Worm (Caenorhabditis elegans) whole organism, L4 larva: ENCODE measurements around the gene F49E11.7.

Experiments used
- F26F4.8 ChIP-seq: fragments of 200-800 bp; sonication (Bioruptor generic); conservative IDR thresholded peaks from 2 replicates; pipeline ENCODE4 v1.3.6; 2022; ENCODE audit warnings: missing genetic modification characterization, missing compliant biosample characterization
- T20F7.1 ChIP-seq: fragments of 200-800 bp; sonication (Bioruptor generic); optimal IDR thresholded peaks from 2 replicates; lab custom pipeline; 2018; ENCODE audit warnings: mild to moderate bottlenecking, missing genetic modification characterization, missing compliant biosample characterization
- Y105C5A.15 ChIP-seq: fragments of 200-800 bp; sonication (Bioruptor generic); IDR thresholded peaks from 2 replicates; pipeline ENCODE4 v1.3.6; 2022; ENCODE audit warnings: missing genetic modification characterization, missing compliant biosample characterization
- Y5F2A.4 ChIP-seq: fragments of 200-800 bp; sonication (Bioruptor generic); optimal IDR thresholded peaks from 2 replicates; lab custom pipeline; 2018; ENCODE audit warnings: mild to moderate bottlenecking, missing genetic modification characterization, missing compliant biosample characterization
- aha-1 ChIP-seq: fragments of 150-350 bp; peaks from one replicate; lab custom pipeline; 2014; ENCODE audit warnings: missing biosample characterization, missing genetic modification characterization
- ceh-20 ChIP-seq: fragments of 200-800 bp; sonication (Bioruptor generic); IDR thresholded peaks from 2 replicates; pipeline ENCODE4 v1.3.6; 2022; ENCODE audit warnings: missing genetic modification reagents, missing genetic modification characterization, missing compliant biosample characterization
- ceh-62 ChIP-seq: sonication (generic microtip); optimal IDR thresholded peaks from 2 replicates; lab custom pipeline; 2017; ENCODE audit warnings: missing biosample characterization, missing genetic modification characterization
- ces-1 ChIP-seq: fragments of 150-350 bp; sonication (generic microtip); optimal IDR thresholded peaks from 4 replicates; lab custom pipeline; 2014; ENCODE audit warnings: missing biosample characterization, missing genetic modification reagents, missing genetic modification characterization
- daf-12 ChIP-seq: fragments of 150-350 bp; optimal IDR thresholded peaks from 2 replicates; lab custom pipeline; 2014; ENCODE audit warnings: missing biosample characterization, missing genetic modification reagents, missing genetic modification characterization
- dmd-6 ChIP-seq: fragments of 200-800 bp; sonication (Bioruptor generic); IDR thresholded peaks from 2 replicates; pipeline ENCODE4 v1.3.6; 2022; ENCODE audit warnings: missing genetic modification reagents, missing genetic modification characterization, missing compliant biosample characterization
- dmd-9 ChIP-seq: fragments of 200-800 bp; sonication (Bioruptor generic); IDR thresholded peaks from 2 replicates; pipeline ENCODE4 v1.3.6; 2022; ENCODE audit warnings: missing genetic modification reagents, missing genetic modification characterization, missing compliant biosample characterization
- dve-1 ChIP-seq: sonication (generic microtip); optimal IDR thresholded peaks from 2 replicates; lab custom pipeline; 2017; ENCODE audit warnings: antibody characterized with exemption, mild to moderate bottlenecking, missing genetic modification characterization, missing compliant biosample characterization; ENCODE audit not compliant: insufficient read depth
- egl-27 ChIP-seq: sonication (generic microtip); optimal IDR thresholded peaks from 3 replicates; lab custom pipeline; 2017; ENCODE audit warnings: missing biosample characterization, missing genetic modification reagents, missing genetic modification characterization
- fkh-10 ChIP-seq: fragments of 150-350 bp; optimal IDR thresholded peaks from 2 replicates; lab custom pipeline; 2014; ENCODE audit warnings: missing biosample characterization, missing genetic modification reagents, missing genetic modification characterization
- hlh-11 ChIP-seq: fragments of 200-800 bp; sonication (Bioruptor generic); optimal IDR thresholded peaks from 2 replicates; lab custom pipeline; 2018; ENCODE audit warnings: mild to moderate bottlenecking, missing genetic modification characterization, missing compliant biosample characterization
- hlh-30 ChIP-seq: sonication (generic microtip); optimal IDR thresholded peaks from 2 replicates; lab custom pipeline; 2017; ENCODE audit warnings: antibody characterized with exemption, mild to moderate bottlenecking, missing genetic modification characterization, missing compliant biosample characterization; ENCODE audit not compliant: insufficient read depth
- hmg-1.1 ChIP-seq: fragments of 200-800 bp; sonication (Bioruptor generic); IDR thresholded peaks from 2 replicates; pipeline ENCODE4 v1.3.6; 2022; ENCODE audit warnings: missing genetic modification reagents, missing genetic modification characterization, missing compliant biosample characterization
- jun-1 ChIP-seq: fragments of 150-350 bp; optimal IDR thresholded peaks from 2 replicates; lab custom pipeline; 2014; ENCODE audit warnings: missing biosample characterization, missing genetic modification reagents, missing genetic modification characterization
- lim-7 ChIP-seq: fragments of 200-800 bp; sonication (Bioruptor generic); IDR thresholded peaks from 2 replicates; pipeline ENCODE4 v1.3.6; 2022; ENCODE audit warnings: missing genetic modification characterization, missing compliant biosample characterization
- lin-38 ChIP-seq: fragments of 200-800 bp; sonication (Bioruptor generic); IDR thresholded peaks from 2 replicates; pipeline ENCODE4 v1.3.6; 2022; ENCODE audit warnings: missing genetic modification reagents, missing genetic modification characterization, missing compliant biosample characterization
- lin-39 ChIP-seq: fragments of 150-350 bp; optimal IDR thresholded peaks from 2 replicates; lab custom pipeline; 2014; ENCODE audit warnings: missing biosample characterization, missing genetic modification reagents, missing genetic modification characterization
- lsy-2 ChIP-seq, 2 experiments: fragments of 150-350 bp in 1 of 2; sonication (generic microtip) in 1 of 2; optimal IDR thresholded peaks; 2 replicates each; lab custom pipeline; 2014 to 2017; ENCODE audit warnings: missing biosample characterization in 2 of 2, missing genetic modification characterization in 2 of 2
- mdl-1 ChIP-seq, 2 experiments: fragments of 150-350 bp in 1 of 2; sonication (generic microtip) in 1 of 2; optimal IDR thresholded peaks; 2 replicates each; lab custom pipeline; 2014 to 2017; ENCODE audit warnings: missing biosample characterization in 2 of 2, missing genetic modification characterization in 2 of 2
- mxl-2 ChIP-seq: fragments of 200-800 bp; sonication (Bioruptor generic); conservative IDR thresholded peaks from 2 replicates; pipeline ENCODE4 v1.3.6; 2022; ENCODE audit warnings: missing genetic modification reagents, missing genetic modification characterization, missing compliant biosample characterization
- mxl-3 ChIP-seq: fragments of 200-800 bp; sonication (Bioruptor generic); optimal IDR thresholded peaks from 2 replicates; lab custom pipeline; 2018; ENCODE audit warnings: mild to moderate bottlenecking, missing genetic modification characterization, missing compliant biosample characterization
- nhr-28 ChIP-seq: fragments of 150-350 bp; optimal IDR thresholded peaks from 2 replicates; lab custom pipeline; 2014; ENCODE audit warnings: missing biosample characterization, missing genetic modification characterization
- nhr-41 ChIP-seq: fragments of 200-800 bp; sonication (Bioruptor generic); IDR thresholded peaks from 2 replicates; pipeline ENCODE4 v1.3.6; 2022; ENCODE audit warnings: missing genetic modification reagents, missing genetic modification characterization, missing compliant biosample characterization
- nhr-42 ChIP-seq: fragments of 200-800 bp; sonication (Bioruptor generic); IDR thresholded peaks from 2 replicates; pipeline ENCODE4 v1.3.6; 2022; ENCODE audit warnings: missing genetic modification characterization, missing compliant biosample characterization
- nhr-77 ChIP-seq: fragments of 150-350 bp; optimal IDR thresholded peaks from 2 replicates; lab custom pipeline; 2014; ENCODE audit warnings: missing biosample characterization, missing genetic modification characterization
- snpc-4 ChIP-seq: fragments of 150-350 bp; optimal IDR thresholded peaks from 2 replicates; lab custom pipeline; 2014; ENCODE audit warnings: missing biosample characterization, missing genetic modification characterization
- unc-130 ChIP-seq: sonication (generic microtip); optimal IDR thresholded peaks from 2 replicates; lab custom pipeline; 2016; ENCODE audit warnings: missing genetic modification reagents, missing genetic modification characterization, missing compliant biosample characterization
- unc-39 ChIP-seq: sonication (generic microtip); optimal IDR thresholded peaks from 2 replicates; lab custom pipeline; 2017; ENCODE audit warnings: missing biosample characterization, missing genetic modification characterization
- unc-62 ChIP-seq, 3 experiments: fragments of 150-350 bp in 1 of 3; sonication (generic microtip); optimal IDR thresholded peaks in 2 of 3; peaks in 1 of 3; 1 replicate in 1 of 3; 2 replicates in 2 of 3; lab custom pipeline; 2014 to 2017; ENCODE audit warnings: missing biosample characterization in 3 of 3, missing genetic modification characterization in 3 of 3, missing genetic modification reagents in 3 of 3, missing genotype in 1 of 3
- zfp-3 ChIP-seq: fragments of 200-800 bp; sonication (Bioruptor generic); conservative IDR thresholded peaks from 2 replicates; pipeline ENCODE4 v1.3.6; 2022; ENCODE audit warnings: missing genetic modification reagents, missing genetic modification characterization, missing compliant biosample characterization
- zip-11 ChIP-seq: fragments of 200-800 bp; sonication (Bioruptor generic); IDR thresholded peaks from 2 replicates; pipeline ENCODE4 v1.3.6; 2022; ENCODE audit warnings: missing genetic modification characterization, missing compliant biosample characterization
- zip-2 ChIP-seq: fragments of 150-350 bp; optimal IDR thresholded peaks from 2 replicates; lab custom pipeline; 2014; ENCODE audit warnings: missing biosample characterization, missing genetic modification characterization
- ztf-11 ChIP-seq: fragments of 150-350 bp; optimal IDR thresholded peaks from 2 replicates; lab custom pipeline; 2014; ENCODE audit warnings: missing biosample characterization, missing genetic modification characterization

The F49E11.7 gene

ce11 chrIV:13071445-13071844 is 18.8 kb downstream of the F49E11.7 start, which contains the start of gene scl-8:
Gene scl-8, plus strand, starts transcription at chrIV:13071745.
- TF ChIP-seq daf-12 (tag; lab: Kevin White, UChicago) (no peak), aha-1 (tag; lab: Kevin White, UChicago) (peak; percentile 36)

ce11 chrIV:13075625-13076252 is 23.1 kb downstream of the F49E11.7 start:
- no peak for TF ChIP-seq jun-1 (tag; lab: Kevin White, UChicago)
- TF ChIP-seq hlh-30 (tag; lab: Kevin White, UChicago): peak; percentile 25
- TF ChIP-seq fkh-10 (GFP tag; lab: Kevin White, UChicago): no peak
- TF ChIP-seq snpc-4: no peak
- no peak for TF ChIP-seq ztf-11 (tag; lab: Kevin White, UChicago)
- no peak for TF ChIP-seq lim-7
- no peak for TF ChIP-seq dmd-9 (GFP tag; lab: Robert Waterston, UW)
- no peak for TF ChIP-seq Y105C5A.15 (GFP tag; lab: Robert Waterston, UW)
- TF ChIP-seq unc-62 (GFP tag; optimal IDR thresholded peaks at IDR 0.05 in 1 of 2; lab: Kevin White, UChicago): peak in 1 of 2 experiments; percentile 80
- TF ChIP-seq unc-62 (tag; optimal IDR thresholded peaks at IDR 0.05; lab: Kevin White, UChicago): no peak
- TF ChIP-seq dve-1 (tag; lab: Kevin White, UChicago): no peak
- TF ChIP-seq nhr-28 (tag; lab: Kevin White, UChicago): peak; percentile 100
- no peak for TF ChIP-seq T20F7.1 (GFP tag; lab: Kevin White, UChicago)
- TF ChIP-seq hlh-11 (tag; lab: Kevin White, UChicago): peak; percentile 58
- TF ChIP-seq mdl-1 (tag; optimal IDR thresholded peaks at IDR 0.05; lab: Kevin White, UChicago): peak in 1 of 2 experiments; percentile 47
- TF ChIP-seq unc-39 (tag; lab: Kevin White, UChicago): no peak
- no peak for TF ChIP-seq lsy-2 (tag; optimal IDR thresholded peaks at IDR 0.05; lab: Kevin White, UChicago)
- no peak for TF ChIP-seq nhr-41 (GFP tag; lab: Robert Waterston, UW)
- TF ChIP-seq egl-27 (tag; lab: Kevin White, UChicago): no peak
- TF ChIP-seq lin-38 (GFP tag; lab: Robert Waterston, UW): no peak
- TF ChIP-seq ces-1 (GFP tag; lab: Kevin White, UChicago): no peak
- peak; percentile 9 for TF ChIP-seq mxl-3 (GFP tag; lab: Kevin White, UChicago)
- no peak for TF ChIP-seq zip-11 (GFP tag; lab: Robert Waterston, UW)
- no peak for TF ChIP-seq zip-2 (tag; lab: Kevin White, UChicago)
- TF ChIP-seq nhr-77 (tag; lab: Kevin White, UChicago): peak; percentile 62
- TF ChIP-seq mxl-2: no peak
- no peak for TF ChIP-seq nhr-42 (GFP tag; lab: Robert Waterston, UW)
- TF ChIP-seq F26F4.8 (GFP tag; lab: Robert Waterston, UW): no peak
- no peak for TF ChIP-seq lin-39
- no peak for TF ChIP-seq ceh-20 (GFP tag; lab: Robert Waterston, UW)
- no peak for TF ChIP-seq Y5F2A.4 (GFP tag; lab: Kevin White, UChicago)
- 0 out of 2 replicates have a peak, but pooled peaks have one; percentile 9 for TF ChIP-seq dmd-6
- TF ChIP-seq unc-130 (GFP tag; lab: Kevin White, UChicago): no peak
- TF ChIP-seq, all 104 proteins: peak for 8

DNA sequence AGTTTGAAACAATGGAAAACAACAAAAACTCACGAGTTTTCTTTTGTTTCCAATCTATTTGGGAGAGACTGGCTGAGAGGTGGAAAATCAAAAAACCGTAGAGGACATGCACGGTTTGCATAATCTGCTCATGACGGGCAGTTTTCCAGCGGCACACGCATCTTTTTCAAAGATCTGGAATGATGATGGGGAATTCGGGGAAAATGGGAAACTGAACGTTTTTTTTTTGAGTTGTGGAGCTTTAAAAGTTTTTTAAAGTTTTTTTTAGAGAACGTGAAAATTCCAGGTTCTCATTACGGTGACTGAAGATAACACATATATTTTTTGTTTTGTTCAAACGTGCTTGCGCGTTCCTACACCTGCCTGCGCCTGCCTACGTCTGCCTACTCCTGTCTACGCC is 24.0 kb downstream of the F49E11.7 start, which contains the start of gene C39E9.7:
Gene C39E9.7 (minus strand): TSS at position 101 of the 400 bp plus-strand sequence.
- TF ChIP-seq zfp-3 (GFP tag; lab: Robert Waterston, UW) (no peak), hmg-1.1 (GFP tag; lab: Robert Waterston, UW) (no peak), ceh-62 (tag; lab: Kevin White, UChicago) (no peak)
